Fruit fly (Drosophila melanogaster) whole organism, embryonic: ENCODE results near the gene gry.

Experiments
- Aef1 ChIP-seq: fragments of 200-800 bp; sonication (Bioruptor generic); IDR thresholded peaks from 3 replicates; pipeline ENCODE4 v1.3.6; 2022; ENCODE audit warnings: missing biosample characterization, missing genetic modification characterization
- Bgb ChIP-seq: fragments of 200-800 bp; sonication (Bioruptor generic); IDR thresholded peaks from 2 replicates; pipeline ENCODE4 v1.3.6; 2022; ENCODE audit warnings: missing biosample characterization, missing genetic modification characterization; ENCODE audit not compliant: partially characterized antibody
- CG10274 ChIP-seq: fragments of 200-800 bp; sonication (Bioruptor generic); optimal IDR thresholded peaks from 3 replicates; lab custom pipeline; 2017; ENCODE audit warnings: missing biosample characterization, mild to moderate bottlenecking, missing genetic modification characterization
- CG10543 ChIP-seq: fragments of 200-800 bp; sonication (Bioruptor generic); optimal IDR thresholded peaks from 3 replicates; lab custom pipeline; 2017; ENCODE audit warnings: missing biosample characterization, mild to moderate bottlenecking, missing genetic modification characterization, moderate library complexity
- CG11456 ChIP-seq: fragments of 200-800 bp; sonication (Bioruptor generic); IDR thresholded peaks from 3 replicates; pipeline ENCODE4 v1.3.6; 2022; ENCODE audit warnings: missing biosample characterization, missing genetic modification characterization
- CG12071 ChIP-seq: fragments of 200-800 bp; sonication (Bioruptor generic); optimal IDR thresholded peaks from 3 replicates; lab custom pipeline; 2018; ENCODE audit warnings: missing biosample characterization, mild to moderate bottlenecking, missing genetic modification characterization
- CG12219 ChIP-seq: fragments of 200-800 bp; sonication (Bioruptor generic); optimal IDR thresholded peaks from 3 replicates; lab custom pipeline; 2018; ENCODE audit warnings: missing biosample characterization, mild to moderate bottlenecking, missing genetic modification characterization
- CG12659 ChIP-seq: fragments of 200-800 bp; sonication (Bioruptor generic); optimal IDR thresholded peaks from 3 replicates; lab custom pipeline; 2017; ENCODE audit warnings: mild to moderate bottlenecking, missing biosample characterization, missing genetic modification reagents, missing genetic modification characterization
- CG12769 ChIP-seq: fragments of 200-800 bp; sonication (Bioruptor generic); optimal IDR thresholded peaks from 2 replicates; lab custom pipeline; 2019; ENCODE audit warnings: missing biosample characterization, mild to moderate bottlenecking, missing genetic modification characterization, moderate library complexity
- CG14050 ChIP-seq: fragments of 200-800 bp; sonication (Bioruptor generic); IDR thresholded peaks from 3 replicates; pipeline ENCODE4 v1.3.6; 2022; ENCODE audit warnings: missing biosample characterization, missing genetic modification characterization
- CG14667 ChIP-seq: fragments of 200-800 bp; sonication (Bioruptor generic); IDR thresholded peaks from 2 replicates; pipeline ENCODE4 v1.3.6; 2022; ENCODE audit warnings: missing biosample characterization, missing genetic modification characterization
- CG14965 ChIP-seq: fragments of 200-800 bp; sonication (Bioruptor generic); optimal IDR thresholded peaks from 2 replicates; lab custom pipeline; 2016; ENCODE audit warnings: missing biosample characterization, missing genetic modification characterization, borderline replicate concordance
- CG17385 ChIP-seq: fragments of 200-800 bp; sonication (Bioruptor generic); optimal IDR thresholded peaks from 3 replicates; lab custom pipeline; 2018; ENCODE audit warnings: missing biosample characterization, mild to moderate bottlenecking, missing genetic modification characterization
- CG18011 ChIP-seq: fragments of 200-800 bp; sonication (Bioruptor generic); optimal IDR thresholded peaks from 2 replicates; lab custom pipeline; 2017; ENCODE audit warnings: missing biosample characterization, missing genetic modification characterization, mild to moderate bottlenecking, moderate library complexity, missing genotype
- CG2120 ChIP-seq: fragments of 200-800 bp; sonication (Bioruptor generic); optimal IDR thresholded peaks from 3 replicates; lab custom pipeline; 2016; ENCODE audit warnings: missing biosample characterization, missing genetic modification characterization
- CG30431 ChIP-seq: fragments of 200-800 bp; sonication (Bioruptor generic); optimal IDR thresholded peaks from 2 replicates; lab custom pipeline; 2017; ENCODE audit warnings: missing biosample characterization, missing genetic modification characterization
- CG4404 ChIP-seq: fragments of 200-800 bp; sonication (Bioruptor generic); IDR thresholded peaks from 2 replicates; pipeline ENCODE4 v1.3.6; 2022; ENCODE audit warnings: missing biosample characterization, missing genetic modification characterization
- CG4854 ChIP-seq: fragments of 200-800 bp; sonication (Bioruptor generic); optimal IDR thresholded peaks from 2 replicates; lab custom pipeline; 2016; ENCODE audit warnings: missing biosample characterization, missing genetic modification characterization, inconsistent platforms
- CG6813 ChIP-seq: fragments of 200-800 bp; sonication (Bioruptor generic); optimal IDR thresholded peaks from 2 replicates; lab custom pipeline; 2017; ENCODE audit warnings: missing biosample characterization, missing genetic modification characterization, mild to moderate bottlenecking, moderate library complexity, missing genetic modification reagents
- CG7987 ChIP-seq: fragments of 200-800 bp; sonication (Bioruptor generic); optimal IDR thresholded peaks from 2 replicates; lab custom pipeline; 2018; ENCODE audit warnings: missing biosample characterization, mild to moderate bottlenecking, missing genetic modification characterization, moderate library complexity
- CG8290 ChIP-seq, 3 experiments: fragments of 200-800 bp; sonication (Bioruptor generic); optimal IDR thresholded peaks; 2 replicates each; lab custom pipeline; 2016 to 2019; ENCODE audit warnings: missing biosample characterization in 3 of 3, missing genetic modification characterization in 3 of 3, mild to moderate bottlenecking in 2 of 3, moderate library complexity in 1 of 3
- CG9817 ChIP-seq: fragments of 200-800 bp; sonication (Bioruptor generic); optimal IDR thresholded peaks from 2 replicates; lab custom pipeline; 2018; ENCODE audit warnings: missing biosample characterization, mild to moderate bottlenecking, missing genetic modification characterization, moderate library complexity
- D19A ChIP-seq: fragments of 200-800 bp; optimal IDR thresholded peaks from 3 replicates; lab custom pipeline; 2019; ENCODE audit warnings: missing biosample characterization, mild to moderate bottlenecking, missing genetic modification characterization, moderate library complexity
- Dip3 ChIP-seq: fragments of 200-800 bp; sonication (Bioruptor generic); optimal IDR thresholded peaks from 3 replicates; lab custom pipeline; 2016; ENCODE audit warnings: missing biosample characterization, missing genetic modification characterization
- Elba2 ChIP-seq: fragments of 200-800 bp; sonication (Bioruptor generic); optimal IDR thresholded peaks from 3 replicates; lab custom pipeline; 2016; ENCODE audit warnings: missing biosample characterization, missing genetic modification characterization
- Hr3 ChIP-seq: fragments of 200-800 bp; sonication (Bioruptor generic); optimal IDR thresholded peaks from 3 replicates; lab custom pipeline; 2016; ENCODE audit warnings: missing biosample characterization, missing genetic modification characterization
- Neu2 ChIP-seq: fragments of 200-800 bp; sonication (Bioruptor generic); optimal IDR thresholded peaks from 3 replicates; lab custom pipeline; 2016; ENCODE audit warnings: missing biosample characterization, missing genetic modification characterization, borderline replicate concordance
- TFAM ChIP-seq: fragments of 200-800 bp; sonication (Bioruptor generic); optimal IDR thresholded peaks from 2 replicates; lab custom pipeline; 2017; ENCODE audit warnings: missing biosample characterization, missing genetic modification characterization, inconsistent platforms
- ash1 ChIP-seq: fragments of 200-800 bp; sonication (Bioruptor generic); optimal IDR thresholded peaks from 2 replicates; lab custom pipeline; 2018; ENCODE audit warnings: missing biosample characterization, mild to moderate bottlenecking, missing genetic modification characterization
- chm ChIP-seq: fragments of 200-800 bp; sonication (Bioruptor generic); IDR thresholded peaks from 2 replicates; pipeline ENCODE4 v1.3.6; 2022; ENCODE audit warnings: missing biosample characterization, missing genetic modification characterization
- crp ChIP-seq, 2 experiments: fragments of 200-800 bp; sonication (Bioruptor generic); optimal IDR thresholded peaks; 2 replicates in 1 of 2; 3 replicates in 1 of 2; lab custom pipeline; 2017; ENCODE audit warnings: missing biosample characterization in 2 of 2, missing genetic modification characterization in 2 of 2, mild to moderate bottlenecking in 1 of 2, moderate library complexity in 1 of 2
- dati ChIP-seq: fragments of 200-800 bp; sonication (Bioruptor generic); IDR thresholded peaks from 2 replicates; pipeline ENCODE4 v1.3.6; 2022; ENCODE audit warnings: missing biosample characterization, missing genetic modification characterization
- dimm ChIP-seq: fragments of 200-800 bp; sonication (Bioruptor generic); IDR thresholded peaks from 2 replicates; pipeline ENCODE4 v1.3.6; 2022; ENCODE audit warnings: missing biosample characterization, missing genetic modification characterization
- disco-r ChIP-seq: fragments of 200-800 bp; sonication (Bioruptor generic); optimal IDR thresholded peaks from 2 replicates; lab custom pipeline; 2016; ENCODE audit warnings: missing biosample characterization, missing genetic modification characterization
- dpn ChIP-seq, 2 experiments: fragments of 200-800 bp; sonication (Bioruptor generic); optimal IDR thresholded peaks; 3 replicates each; lab custom pipeline; 2016; ENCODE audit warnings: missing biosample characterization in 2 of 2, missing genetic modification characterization in 2 of 2
- en ChIP-seq: fragments of 200-800 bp; sonication (Bioruptor generic); optimal IDR thresholded peaks from 2 replicates; lab custom pipeline; 2016; ENCODE audit warnings: missing biosample characterization, missing genetic modification characterization
- ewg ChIP-seq: fragments of 200-800 bp; sonication (Bioruptor generic); optimal IDR thresholded peaks from 3 replicates; lab custom pipeline; 2017; ENCODE audit warnings: mild to moderate bottlenecking, missing biosample characterization, missing genetic modification reagents, missing genetic modification characterization
- gcm ChIP-seq: fragments of 200-800 bp; sonication (Bioruptor generic); optimal IDR thresholded peaks from 2 replicates; lab custom pipeline; 2019; ENCODE audit warnings: missing biosample characterization, mild to moderate bottlenecking, missing genetic modification characterization, moderate library complexity
- grn ChIP-seq: fragments of 200-800 bp; sonication (Bioruptor generic); optimal IDR thresholded peaks from 3 replicates; lab custom pipeline; 2017; ENCODE audit warnings: missing biosample characterization, missing genetic modification characterization
- nom ChIP-seq: fragments of 200-800 bp; sonication (Bioruptor generic); optimal IDR thresholded peaks from 2 replicates; lab custom pipeline; 2017; ENCODE audit warnings: missing biosample characterization, missing genetic modification characterization, mild to moderate bottlenecking, moderate library complexity, missing genetic modification reagents
- phol ChIP-seq: fragments of 200-800 bp; sonication (Bioruptor generic); optimal IDR thresholded peaks from 3 replicates; lab custom pipeline; 2018; ENCODE audit warnings: missing biosample characterization, mild to moderate bottlenecking, missing genetic modification characterization, moderate library complexity
- pnt ChIP-seq: fragments of 200-800 bp; sonication (Bioruptor generic); optimal IDR thresholded peaks from 3 replicates; lab custom pipeline; 2016; ENCODE audit warnings: missing biosample characterization, missing genetic modification characterization
- schlank ChIP-seq: fragments of 200-800 bp; sonication (Bioruptor generic); optimal IDR thresholded peaks from 2 replicates; lab custom pipeline; 2018; ENCODE audit warnings: missing biosample characterization, mild to moderate bottlenecking, missing genetic modification characterization
- tin ChIP-seq: fragments of 200-800 bp; sonication (Bioruptor generic); optimal IDR thresholded peaks from 3 replicates; lab custom pipeline; 2016; ENCODE audit warnings: missing biosample characterization, missing genetic modification characterization
- tll ChIP-seq, 2 experiments: fragments of 200-800 bp in 1 of 2; fragments of >200 bp in 1 of 2; sonication (Bioruptor generic) in 1 of 2; optimal IDR thresholded peaks; 2 replicates each; lab custom pipeline; 2017 to 2019; ENCODE audit warnings: missing biosample characterization in 2 of 2, missing genetic modification characterization in 2 of 2, mild to moderate bottlenecking in 1 of 2, moderate library complexity in 1 of 2
- unpg ChIP-seq: fragments of 200-800 bp; sonication (Bioruptor generic); optimal IDR thresholded peaks from 3 replicates; lab custom pipeline; 2018; ENCODE audit warnings: missing biosample characterization, mild to moderate bottlenecking, missing genetic modification characterization, moderate library complexity
- zen2 ChIP-seq: fragments of 200-800 bp; sonication (Bioruptor generic); IDR thresholded peaks from 3 replicates; pipeline ENCODE4 v1.3.6; 2022; ENCODE audit warnings: missing biosample characterization, missing genetic modification characterization; ENCODE audit not compliant: partially characterized antibody

gry gene

DNA sequence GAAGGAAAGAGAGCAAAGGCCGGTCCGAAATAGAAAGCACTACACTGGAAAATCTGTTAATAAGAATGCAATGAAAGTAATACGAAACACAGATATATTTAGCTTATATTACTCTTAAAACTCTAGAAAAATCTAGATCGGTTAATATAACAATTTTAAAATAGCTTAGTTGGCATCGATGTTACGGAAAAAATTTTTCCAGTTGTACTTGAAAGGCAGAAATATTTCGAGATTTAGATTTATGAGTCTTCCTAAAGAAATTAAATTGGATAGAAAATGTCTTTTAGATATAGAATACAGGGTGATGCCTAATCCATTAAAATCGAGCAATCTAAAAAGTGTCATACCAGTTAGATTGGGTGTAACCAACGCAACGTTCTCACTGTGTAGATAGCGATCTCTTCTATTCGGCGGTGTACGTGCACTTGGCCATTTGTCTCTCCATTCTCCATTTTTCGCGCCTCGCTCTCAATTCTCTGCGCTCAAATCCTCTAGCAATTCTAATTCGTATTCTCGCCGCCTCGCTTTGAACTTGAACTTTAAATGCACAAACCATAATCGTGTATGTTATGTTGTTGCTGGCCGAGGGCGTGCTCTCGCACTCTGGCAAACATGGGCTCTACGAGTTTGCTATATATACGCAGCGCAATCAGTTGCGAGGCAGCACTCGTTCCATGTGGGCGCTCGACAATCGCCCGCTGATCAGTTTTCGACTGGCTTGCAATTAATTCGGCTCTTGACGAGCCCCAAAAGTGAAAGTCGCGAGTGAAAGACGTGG, 51.3 kb downstream of the gry start (continued):
- TF ChIP-seq schlank = peak; percentile 76
- TF ChIP-seq CG14667 (GFP tag; lab: Robert Waterston, UW) = peak; percentile 83
- peak; percentile 90 for TF ChIP-seq gcm (GFP tag; lab: Kevin White, UChicago)
- TF ChIP-seq tll (GFP tag; optimal IDR thresholded peaks at IDR 0.05; lab: Kevin White, UChicago) = peak; percentile 17 to 26
- peak; percentile 45; the same call in 1 of the 2 replicates for TF ChIP-seq Bgb (GFP tag; lab: Robert Waterston, UW)
- peak; percentile 67 for TF ChIP-seq CG12071
- peak; percentile 90 for TF ChIP-seq D19A (tag; lab: Kevin White, UChicago)
- peak; percentile 96 for TF ChIP-seq tin
- peak in 1 of 2 experiments; percentile 67 for TF ChIP-seq crp (GFP tag; optimal IDR thresholded peaks at IDR 0.05; lab: Kevin White, UChicago)
- peak; percentile 96 for TF ChIP-seq Hr3 (GFP tag; lab: Kevin White, UChicago)
- peak; percentile 91 for TF ChIP-seq ewg (GFP tag; lab: Kevin White, UChicago)
- TF ChIP-seq CG11456 (GFP tag; lab: Robert Waterston, UW) = peak; percentile 76
- TF ChIP-seq dati (GFP tag; lab: Robert Waterston, UW) = peak; percentile 38; the same call in 1 of the 2 replicates
- peak; percentile 96 for TF ChIP-seq phol (tag; lab: Kevin White, UChicago)
- peak; percentile 97 for TF ChIP-seq CG10543
- TF ChIP-seq unpg (GFP tag; lab: Kevin White, UChicago) = peak; percentile 83
- peak; percentile 63 for TF ChIP-seq Elba2
- peak; percentile 64 for TF ChIP-seq Neu2 (GFP tag; lab: Kevin White, UChicago)
- peak; percentile 84 for TF ChIP-seq CG10274 (GFP tag; lab: Kevin White, UChicago)
- no peak for TF ChIP-seq ash1 (GFP tag; lab: Kevin White, UChicago)
- TF ChIP-seq CG6813 (GFP tag; lab: Kevin White, UChicago) = peak; percentile 84
- peak; percentile 95 to 96 for TF ChIP-seq dpn (GFP tag; optimal IDR thresholded peaks at IDR 0.05; lab: Kevin White, UChicago)
- TF ChIP-seq TFAM = peak; percentile 71
- TF ChIP-seq CG8290 (GFP tag; optimal IDR thresholded peaks at IDR 0.05; lab: Kevin White, UChicago) = peak; percentile 90
- TF ChIP-seq CG8290 (tag; optimal IDR thresholded peaks at IDR 0.05; lab: Kevin White, UChicago) = peak; percentile 68 to 78
- TF ChIP-seq CG12219 (GFP tag; lab: Kevin White, UChicago) = peak; percentile 86
- TF ChIP-seq chm (GFP tag; lab: Robert Waterston, UW) = no peak
- TF ChIP-seq CG9817 (tag; lab: Kevin White, UChicago) = peak; percentile 90
- peak; percentile 95 for TF ChIP-seq Dip3 (GFP tag; lab: Kevin White, UChicago)
- TF ChIP-seq CG14965 (GFP tag; lab: Kevin White, UChicago) = peak; percentile 56
- no peak for TF ChIP-seq nom
- peak; percentile 92 for TF ChIP-seq pnt (GFP tag; lab: Kevin White, UChicago)
- peak; percentile 46 for TF ChIP-seq CG7987 (GFP tag; lab: Kevin White, UChicago)
- peak; percentile 60; the same call in 2 of the 3 replicates for TF ChIP-seq CG14050 (GFP tag; lab: Robert Waterston, UW)
- peak; percentile 85 for TF ChIP-seq CG18011 (GFP tag; lab: Kevin White, UChicago)
- peak; percentile 94 for TF ChIP-seq CG30431 (GFP tag; lab: Kevin White, UChicago)
- peak; percentile 98 for TF ChIP-seq CG2120 (GFP tag; lab: Kevin White, UChicago)
- peak; percentile 79 for TF ChIP-seq CG4404
- peak; percentile 98 for TF ChIP-seq CG12659 (GFP tag; lab: Kevin White, UChicago)
- TF ChIP-seq CG12769 (tag; lab: Kevin White, UChicago) = peak; percentile 82
- peak; percentile 80 for TF ChIP-seq en (GFP tag; lab: Kevin White, UChicago)
- peak; percentile 69 for TF ChIP-seq dimm (GFP tag; lab: Robert Waterston, UW)
- TF ChIP-seq CG17385 = peak; percentile 92
- TF ChIP-seq disco-r (GFP tag; lab: Kevin White, UChicago) = peak; percentile 94
- peak; percentile 88 for TF ChIP-seq CG4854
- TF ChIP-seq Aef1 (GFP tag; lab: Robert Waterston, UW) = peak; percentile 79
- TF ChIP-seq grn = peak; percentile 99
- 0 out of 3 replicates have a peak, but pooled peaks have one; percentile 6 for TF ChIP-seq zen2 (GFP tag; lab: Robert Waterston, UW)
